Fruit fly (Drosophila melanogaster) whole organism, embryonic: Measurements from ENCODE around the gene CG34039.
A peak's percentile ranks its signal among the peaks of the same experiment; 100 is the strongest.

Experiments used
- Ada2b ChIP-seq: fragments of 200-800 bp; sonication (Bioruptor generic); IDR thresholded peaks from 2 replicates; pipeline ENCODE4 v1.3.6; 2022; ENCODE audit warnings: missing biosample characterization, missing genetic modification characterization
- Blimp-1 ChIP-seq: fragments of 200-800 bp; sonication (Bioruptor generic); optimal IDR thresholded peaks from 3 replicates; lab custom pipeline; 2018; ENCODE audit warnings: missing biosample characterization, missing genetic modification characterization, mild to moderate bottlenecking, moderate library complexity, missing genetic modification reagents
- CG10209 ChIP-seq: fragments of 200-800 bp; sonication (Bioruptor generic); optimal IDR thresholded peaks from 3 replicates; lab custom pipeline; 2017; ENCODE audit warnings: missing biosample characterization, mild to moderate bottlenecking, missing genetic modification characterization, missing genetic modification reagents
- CG10267 ChIP-seq: fragments of 200-800 bp; sonication (Bioruptor generic); optimal IDR thresholded peaks from 2 replicates; lab custom pipeline; 2018; ENCODE audit warnings: missing biosample characterization, mild to moderate bottlenecking, missing genetic modification characterization, moderate library complexity
- CG10959 ChIP-seq: fragments of 200-800 bp; sonication (Bioruptor generic); IDR thresholded peaks from 2 replicates; pipeline ENCODE4 v1.3.6; 2022; ENCODE audit warnings: missing biosample characterization, missing genetic modification characterization
- CG10979 ChIP-seq: fragments of 200-800 bp; sonication (Bioruptor generic); optimal IDR thresholded peaks from 2 replicates; lab custom pipeline; 2018; ENCODE audit warnings: missing biosample characterization, mild to moderate bottlenecking, missing genetic modification characterization, moderate library complexity
- CG12299 ChIP-seq: fragments of 200-800 bp; sonication (Bioruptor generic); optimal IDR thresholded peaks from 2 replicates; lab custom pipeline; 2018; ENCODE audit warnings: missing biosample characterization, mild to moderate bottlenecking, missing genetic modification characterization
- CG13287 ChIP-seq: fragments of 200-800 bp; sonication (Bioruptor generic); IDR thresholded peaks from 2 replicates; pipeline ENCODE4 v1.3.6; 2022; ENCODE audit warnings: missing biosample characterization, missing genetic modification characterization; ENCODE audit not compliant: partially characterized antibody
- CG15011 ChIP-seq: fragments of 200-800 bp; sonication (Bioruptor generic); optimal IDR thresholded peaks from 3 replicates; lab custom pipeline; 2018; ENCODE audit warnings: missing biosample characterization, mild to moderate bottlenecking, missing genetic modification characterization
- CG15269 ChIP-seq: fragments of 200-800 bp; sonication (Bioruptor generic); optimal IDR thresholded peaks from 2 replicates; lab custom pipeline; 2018; ENCODE audit warnings: missing biosample characterization, mild to moderate bottlenecking, missing genetic modification characterization, moderate library complexity
- CG15696 ChIP-seq: fragments of 200-800 bp; sonication (Bioruptor generic); optimal IDR thresholded peaks from 2 replicates; lab custom pipeline; 2019; ENCODE audit warnings: missing biosample characterization, mild to moderate bottlenecking, missing genetic modification characterization, moderate library complexity
- CG18262 ChIP-seq: fragments of 200-800 bp; optimal IDR thresholded peaks from 3 replicates; lab custom pipeline; 2019; ENCODE audit warnings: missing biosample characterization, mild to moderate bottlenecking, missing genetic modification characterization, moderate library complexity
- CG1832 ChIP-seq: fragments of 200-800 bp; sonication (Bioruptor generic); optimal IDR thresholded peaks from 2 replicates; lab custom pipeline; 2017; ENCODE audit warnings: missing biosample characterization, mild to moderate bottlenecking, missing genetic modification characterization, inconsistent platforms
- CG4617 ChIP-seq: fragments of 200-800 bp; sonication (Bioruptor generic); optimal IDR thresholded peaks from 3 replicates; lab custom pipeline; 2016; ENCODE audit warnings: missing biosample characterization, missing genetic modification characterization, borderline replicate concordance
- CG6689 ChIP-seq: fragments of 200-800 bp; sonication (Bioruptor generic); IDR thresholded peaks from 2 replicates; pipeline ENCODE4 v1.3.6; 2022; ENCODE audit warnings: missing biosample characterization, missing genetic modification characterization
- CG6854 ChIP-seq: fragments of 200-800 bp; sonication (Bioruptor generic); optimal IDR thresholded peaks from 3 replicates; lab custom pipeline; 2017; ENCODE audit warnings: missing biosample characterization, mild to moderate bottlenecking, missing genetic modification characterization
- CG8944 ChIP-seq: fragments of 200-800 bp; sonication (Bioruptor generic); optimal IDR thresholded peaks from 3 replicates; lab custom pipeline; 2016; ENCODE audit warnings: missing biosample characterization, missing genetic modification characterization
- CG9437 ChIP-seq: fragments of 200-800 bp; sonication (Bioruptor generic); optimal IDR thresholded peaks from 2 replicates; lab custom pipeline; 2018; ENCODE audit warnings: missing biosample characterization, mild to moderate bottlenecking, missing genetic modification characterization
- CHES-1-like ChIP-seq: fragments of 200-800 bp; sonication (Bioruptor generic); optimal IDR thresholded peaks from 2 replicates; lab custom pipeline; 2016; ENCODE audit warnings: missing biosample characterization, missing genetic modification characterization
- CoRest ChIP-seq: fragments of 200-800 bp; sonication (Bioruptor generic); optimal IDR thresholded peaks from 3 replicates; lab custom pipeline; 2018; ENCODE audit warnings: missing biosample characterization, mild to moderate bottlenecking, missing genetic modification characterization, moderate library complexity
- D ChIP-seq, 2 experiments: fragments of 200-800 bp in 1 of 2; fragments of >200 bp in 1 of 2; sonication (Bioruptor generic) in 1 of 2; optimal IDR thresholded peaks; 2 replicates in 1 of 2; 3 replicates in 1 of 2; lab custom pipeline; 2017; ENCODE audit warnings: mild to moderate bottlenecking in 1 of 2, missing biosample characterization in 1 of 2, missing genetic modification characterization in 1 of 2, missing genetic modification reagents in 1 of 2
- D19A ChIP-seq: fragments of 200-800 bp; optimal IDR thresholded peaks from 3 replicates; lab custom pipeline; 2019; ENCODE audit warnings: missing biosample characterization, mild to moderate bottlenecking, missing genetic modification characterization, moderate library complexity
- E2f1 ChIP-seq: fragments of 200-800 bp; sonication (Bioruptor generic); IDR thresholded peaks from 2 replicates; pipeline ENCODE4 v1.3.6; 2022; ENCODE audit warnings: missing biosample characterization, missing genetic modification characterization
- Fer1 ChIP-seq: fragments of 200-800 bp; sonication (Bioruptor generic); optimal IDR thresholded peaks from 2 replicates; lab custom pipeline; 2017; ENCODE audit warnings: missing biosample characterization, mild to moderate bottlenecking, missing genetic modification characterization
- HHEX ChIP-seq: fragments of 200-800 bp; sonication (Bioruptor generic); optimal IDR thresholded peaks from 3 replicates; lab custom pipeline; 2017; ENCODE audit warnings: missing biosample characterization, mild to moderate bottlenecking, missing genetic modification characterization, missing genetic modification reagents
- Neu2 ChIP-seq: fragments of 200-800 bp; sonication (Bioruptor generic); optimal IDR thresholded peaks from 3 replicates; lab custom pipeline; 2016; ENCODE audit warnings: missing biosample characterization, missing genetic modification characterization, borderline replicate concordance
- Poxn ChIP-seq: fragments of 200-800 bp; sonication (Bioruptor generic); IDR thresholded peaks from 2 replicates; pipeline ENCODE4 v1.3.6; 2022; ENCODE audit warnings: missing biosample characterization, missing genetic modification characterization
- Xbp1 ChIP-seq: fragments of 200-800 bp; sonication (Bioruptor generic); optimal IDR thresholded peaks from 3 replicates; lab custom pipeline; 2016; ENCODE audit warnings: missing biosample characterization, mild to moderate bottlenecking, missing genetic modification characterization
- Xrp1 ChIP-seq: fragments of 200-800 bp; sonication (Bioruptor generic); IDR thresholded peaks from 2 replicates; pipeline ENCODE4 v1.3.6; 2022; ENCODE audit warnings: missing biosample characterization, missing genetic modification characterization
- cad ChIP-seq: fragments of >200 bp; optimal IDR thresholded peaks from 2 replicates; lab custom pipeline; 2017; ENCODE audit warnings: missing biosample characterization, missing genetic modification characterization
- dmrt11E ChIP-seq: fragments of 200-800 bp; sonication (Bioruptor generic); optimal IDR thresholded peaks from 3 replicates; lab custom pipeline; 2018; ENCODE audit warnings: missing biosample characterization, mild to moderate bottlenecking, missing genetic modification characterization, moderate library complexity
- hkb ChIP-seq, 2 experiments: fragments of 200-800 bp in 1 of 2; fragments of >200 bp in 1 of 2; sonication (Bioruptor generic) in 1 of 2; IDR thresholded peaks in 1 of 2; optimal IDR thresholded peaks in 1 of 2; 2 replicates each; pipeline versions ENCODE4 v1.3.6 to Lab custom; 2017 to 2022; ENCODE audit warnings: missing biosample characterization in 1 of 2, missing genetic modification characterization in 1 of 2
- lola ChIP-seq, 3 experiments: fragments of >200 bp in 2 of 3; fragments of 200-800 bp in 1 of 3; sonication (Bioruptor generic) in 1 of 3; optimal IDR thresholded peaks; 2 replicates each; lab custom pipeline; 2017 to 2019; ENCODE audit warnings: missing biosample characterization in 3 of 3, missing genetic modification characterization in 3 of 3, mild to moderate bottlenecking in 1 of 3, moderate library complexity in 1 of 3
- pan ChIP-seq, 4 experiments: fragments of >200 bp in 3 of 4; fragments of 200-800 bp in 1 of 4; sonication (Bioruptor generic) in 1 of 4; optimal IDR thresholded peaks in 3 of 4; IDR thresholded peaks in 1 of 4; 2 replicates each; pipeline versions ENCODE4 v1.3.6 to Lab custom; 2017 to 2022; ENCODE audit warnings: missing biosample characterization in 2 of 4, missing genetic modification characterization in 2 of 4, mixed read lengths in 1 of 4
- peb ChIP-seq: fragments of 200-800 bp; sonication (Bioruptor generic); IDR thresholded peaks from 2 replicates; pipeline ENCODE4 v1.3.6; 2022; ENCODE audit warnings: missing biosample characterization, missing genetic modification characterization
- phol ChIP-seq: fragments of 200-800 bp; sonication (Bioruptor generic); optimal IDR thresholded peaks from 3 replicates; lab custom pipeline; 2018; ENCODE audit warnings: missing biosample characterization, mild to moderate bottlenecking, missing genetic modification characterization, moderate library complexity
- prd ChIP-seq, 3 experiments: fragments of >200 bp in 2 of 3; fragments of 200-800 bp in 1 of 3; sonication (Bioruptor generic) in 1 of 3; optimal IDR thresholded peaks in 2 of 3; IDR thresholded peaks in 1 of 3; 2 replicates in 2 of 3; 3 replicates in 1 of 3; pipeline versions ENCODE4 v1.3.6 to Lab custom; 2017 to 2022; ENCODE audit warnings: missing biosample characterization in 1 of 3, missing genetic modification characterization in 1 of 3
- pum ChIP-seq: fragments of 200-800 bp; sonication (Bioruptor generic); optimal IDR thresholded peaks from 2 replicates; lab custom pipeline; 2016; ENCODE audit warnings: missing biosample characterization, missing genetic modification characterization
- sens ChIP-seq: fragments of 200-800 bp; sonication (Bioruptor generic); peaks from one replicate; lab custom pipeline; 2016; ENCODE audit warnings: missing biosample characterization, missing genetic modification characterization
- shn ChIP-seq: fragments of 200-800 bp; sonication (Bioruptor generic); optimal IDR thresholded peaks from 3 replicates; lab custom pipeline; 2016; ENCODE audit warnings: missing biosample characterization, missing genetic modification characterization
- slp2 ChIP-seq: fragments of 200-800 bp; sonication (Bioruptor generic); optimal IDR thresholded peaks from 2 replicates; lab custom pipeline; 2016; ENCODE audit warnings: missing biosample characterization, missing genetic modification characterization
- tap ChIP-seq: fragments of 200-800 bp; optimal IDR thresholded peaks from 3 replicates; lab custom pipeline; 2019; ENCODE audit warnings: missing biosample characterization, mild to moderate bottlenecking, missing genetic modification characterization, moderate library complexity
- trem ChIP-seq: fragments of 200-800 bp; optimal IDR thresholded peaks from 3 replicates; lab custom pipeline; 2019; ENCODE audit warnings: missing biosample characterization, mild to moderate bottlenecking, missing genetic modification characterization, moderate library complexity
- vvl ChIP-seq: fragments of 200-800 bp; sonication (Bioruptor generic); IDR thresholded peaks from 2 replicates; pipeline ENCODE4 v1.3.6; 2022; ENCODE audit warnings: missing biosample characterization, missing genetic modification characterization
- zf30C ChIP-seq: fragments of 200-800 bp; sonication (Bioruptor generic); optimal IDR thresholded peaks from 3 replicates; lab custom pipeline; 2018; ENCODE audit warnings: missing biosample characterization, mild to moderate bottlenecking, missing genetic modification characterization

The CG34039 gene

DNA sequence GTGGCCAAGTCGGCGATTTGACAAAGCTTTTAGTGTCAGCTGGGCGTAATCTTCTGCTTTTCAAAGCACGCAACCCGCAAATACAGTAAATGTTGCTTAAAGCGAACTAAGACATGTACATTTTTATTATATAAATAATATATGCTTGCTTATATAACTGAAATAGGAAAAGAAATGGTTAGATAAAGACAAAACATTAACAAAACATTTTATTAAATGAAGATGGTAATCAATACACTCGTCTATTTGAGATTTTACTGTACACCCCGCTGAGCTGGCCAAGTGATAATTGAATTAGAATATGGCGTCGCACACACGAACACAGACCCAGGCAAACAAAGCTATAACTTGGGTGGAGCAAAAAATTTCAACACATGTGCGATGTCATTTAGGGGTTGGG is 14.8 kb downstream of the CG34039 start (continued):
- TF ChIP-seq CG4617 (GFP tag; lab: Kevin White, UChicago) (no peak), Ada2b (peak; percentile 50), Xbp1 (GFP tag; lab: Kevin White, UChicago) (peak; percentile 18), CG15269 (tag; lab: Kevin White, UChicago) (no peak), CG6689 (GFP tag; lab: Robert Waterston, UW) (peak; percentile 43), CG18262 (tag; lab: Kevin White, UChicago) (peak; percentile 50), Poxn (no peak), CoRest (tag; lab: Kevin White, UChicago) (peak; percentile 13), peb (no peak), pan (optimal IDR thresholded peaks at IDR 0.05; lab: Kevin White, UChicago) (no peak), pan (GFP tag; optimal IDR thresholded peaks at IDR 0.05 in 1 of 2, IDR thresholded peaks at IDR 0.05 in 1 of 2) (peak in 1 of 2 experiments; percentile 20), CG15011 (GFP tag; lab: Kevin White, UChicago) (no peak), pum (GFP tag; lab: Kevin White, UChicago) (no peak), CG13287 (GFP tag; lab: Robert Waterston, UW) (no peak), E2f1 (GFP tag; lab: Robert Waterston, UW) (0 out of 2 replicates have a peak, but pooled peaks have one; percentile 13), D19A (peak; percentile 40), HHEX (GFP tag; lab: Kevin White, UChicago) (no peak), Xrp1 (peak; percentile 63), vvl (GFP tag; lab: Robert Waterston, UW) (no peak; the same call in 1 of the 2 replicates), CG10209 (GFP tag; lab: Kevin White, UChicago) (no peak), slp2 (no peak), tap (peak; percentile 42), Blimp-1 (no peak), hkb (optimal IDR thresholded peaks at IDR 0.05; lab: Kevin White, UChicago) (no peak), hkb (GFP tag; IDR thresholded peaks at IDR 0.05; lab: Robert Waterston, UW) (peak; percentile 50)

DNA sequence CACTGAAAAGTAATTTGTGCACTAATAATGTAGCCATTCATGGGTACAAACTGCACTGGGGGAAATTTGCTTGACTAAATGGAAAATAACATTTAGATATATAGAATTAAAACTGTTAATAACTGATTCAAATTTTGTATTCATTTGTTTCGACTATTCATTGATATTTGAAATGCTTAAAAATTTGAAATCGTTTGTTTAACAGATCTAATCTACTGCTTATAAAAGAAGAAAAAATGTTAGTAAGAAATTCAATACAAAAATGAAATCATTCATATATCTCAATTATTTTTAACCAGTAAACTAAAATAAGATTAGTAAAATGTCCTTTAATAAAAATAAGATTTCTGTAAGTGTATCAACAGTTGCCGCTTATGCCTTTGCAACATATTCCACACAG is 16.2 kb downstream of the CG34039 start:
- TF ChIP-seq Neu2 = no peak
- peak; percentile 28 for TF ChIP-seq CG15696 (tag; lab: Kevin White, UChicago)
- TF ChIP-seq CG12299 (tag; lab: Kevin White, UChicago) = no peak
- TF ChIP-seq D (optimal IDR thresholded peaks at IDR 0.05; lab: Kevin White, UChicago) = no peak
- TF ChIP-seq D (GFP tag; optimal IDR thresholded peaks at IDR 0.05; lab: Kevin White, UChicago) = peak; percentile 24
- TF ChIP-seq sens (GFP tag; lab: Kevin White, UChicago) = peak; percentile 64
- TF ChIP-seq CG8944 = no peak
- no peak for TF ChIP-seq cad (GFP tag; lab: Kevin White, UChicago)
- TF ChIP-seq trem = peak; percentile 29
- no peak for TF ChIP-seq prd (optimal IDR thresholded peaks at IDR 0.05; lab: Kevin White, UChicago)
- 0 out of 3 replicates have a peak, but pooled peaks have one; percentile 9 for TF ChIP-seq prd (GFP tag; IDR thresholded peaks at IDR 0.05; lab: Robert Waterston, UW)
- no peak for TF ChIP-seq CG9437
- TF ChIP-seq Xrp1 = 0 out of 2 replicates have a peak, but pooled peaks have one; percentile 16
- TF ChIP-seq CG10267 (tag; lab: Kevin White, UChicago) = peak; percentile 9
- TF ChIP-seq CHES-1-like = no peak
- TF ChIP-seq shn = no peak
- TF ChIP-seq CG10959 (GFP tag; lab: Robert Waterston, UW) = 0 out of 2 replicates have a peak, but pooled peaks have one; percentile 4
- TF ChIP-seq dmrt11E (tag; lab: Kevin White, UChicago) = peak; percentile 44
- peak; percentile 73 for TF ChIP-seq D19A
- no peak for TF ChIP-seq CG1832 (GFP tag; lab: Kevin White, UChicago)
- peak; percentile 27 for TF ChIP-seq CG18262 (tag; lab: Kevin White, UChicago)
- TF ChIP-seq Fer1 (GFP tag; lab: Kevin White, UChicago) = no peak
- peak; percentile 52 for TF ChIP-seq zf30C (GFP tag; lab: Kevin White, UChicago)
- no peak for TF ChIP-seq CG6854 (GFP tag; lab: Kevin White, UChicago)
- TF ChIP-seq lola (GFP tag; optimal IDR thresholded peaks at IDR 0.05; lab: Kevin White, UChicago) = peak in 1 of 3 experiments; percentile 35
- no peak for TF ChIP-seq CG10979 (tag; lab: Kevin White, UChicago)
- peak; percentile 50 for TF ChIP-seq phol
